Worm (Caenorhabditis elegans): ENCODE measurements around the gene F32F2.4.

DNA sequence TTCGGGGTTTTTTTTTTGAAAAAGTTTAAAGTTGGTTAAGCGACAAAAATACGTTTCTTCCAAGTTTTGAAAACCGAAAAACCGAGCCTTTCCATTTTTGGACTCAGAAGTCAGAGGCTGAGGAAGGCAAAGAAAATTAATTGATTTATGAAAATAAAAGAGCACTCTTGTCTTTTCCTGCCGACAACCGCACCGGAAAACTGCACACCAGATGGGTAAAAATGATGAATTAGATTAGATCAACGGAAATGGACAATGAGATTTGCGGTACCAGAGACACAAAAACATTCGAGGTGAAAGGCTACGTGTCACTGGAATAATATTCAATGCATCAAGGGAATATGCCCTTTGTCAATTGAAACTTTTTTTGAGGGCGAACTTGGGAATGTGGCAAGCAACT, 18.4 kb downstream of the F32F2.4 start:
- TF ChIP-seq nhr-237 (tag; optimal IDR thresholded peaks at IDR 0.05) = no peak
- no peak for TF ChIP-seq unc-55 (GFP tag; optimal IDR thresholded peaks at IDR 0.05)
- TF ChIP-seq ztf-4 (tag; optimal IDR thresholded peaks at IDR 0.05) = no peak
- TF ChIP-seq alr-1 (tag; optimal IDR thresholded peaks at IDR 0.05) = no peak
- no peak for TF ChIP-seq snpc-4 (tag; optimal IDR thresholded peaks at IDR 0.05)
- no peak for TF ChIP-seq blmp-1 (tag; optimal IDR thresholded peaks at IDR 0.05; ENCODE audit: insufficient read depth)
- no peak for TF ChIP-seq ama-1 (optimal IDR thresholded peaks at IDR 0.05)
- no peak for TF ChIP-seq Y55F3AM.14 (GFP tag; optimal IDR thresholded peaks at IDR 0.05)
- no peak for TF ChIP-seq ceh-82 (tag; optimal IDR thresholded peaks at IDR 0.05)
- no peak for TF ChIP-seq zag-1 (tag; optimal IDR thresholded peaks at IDR 0.05)
- TF ChIP-seq ZK546.5 (tag; optimal IDR thresholded peaks at IDR 0.05) = no peak

All from whole organism, L2 larva.